Fruit fly (Drosophila melanogaster): ENCODE data around the gene Hsp83.

- TF ChIP-seq CG8478 (optimal IDR thresholded peaks at IDR 0.05) (no peak), usp (GFP tag; optimal IDR thresholded peaks at IDR 0.05) (no peak), psq (optimal IDR thresholded peaks at IDR 0.05) (no peak)
These were observed 14.2 kb upstream of the Hsp83 start, which contains the start of the genes MnM and Girdin for dm6 chr3L:3178530-3179096.

Measured in whole organism.